Worm (Caenorhabditis elegans) whole organism, late embryonic: ENCODE data around the gene Y60A3A.25.

Source experiments
- C38D4.7 ChIP-seq: fragments of 200-800 bp; sonication (Bioruptor generic); optimal IDR thresholded peaks from 2 replicates; lab custom pipeline; 2018; ENCODE audit warnings: mild to moderate bottlenecking, missing genetic modification characterization, moderate library complexity, missing compliant biosample characterization
- K02D7.2 ChIP-seq: sonication (generic microtip); optimal IDR thresholded peaks from 2 replicates; lab custom pipeline; 2017; ENCODE audit warnings: mild to moderate bottlenecking, missing genetic modification characterization, missing compliant biosample characterization
- K09A11.1 ChIP-seq: sonication (generic microtip); optimal IDR thresholded peaks from 2 replicates; lab custom pipeline; 2017; ENCODE audit warnings: antibody characterized with exemption, mild to moderate bottlenecking, missing genetic modification characterization, missing compliant biosample characterization; ENCODE audit not compliant: insufficient read depth
- Y22D7AL.16 ChIP-seq: sonication (generic microtip); optimal IDR thresholded peaks from 2 replicates; lab custom pipeline; 2016; ENCODE audit warnings: missing genetic modification characterization, missing compliant biosample characterization
- ceh-19 ChIP-seq: fragments of 200-800 bp; sonication (Bioruptor generic); optimal IDR thresholded peaks from 2 replicates; lab custom pipeline; 2018; ENCODE audit warnings: mild to moderate bottlenecking, missing genetic modification characterization, missing compliant biosample characterization
- ceh-22 ChIP-seq: sonication (generic microtip); optimal IDR thresholded peaks from 2 replicates; lab custom pipeline; 2017; ENCODE audit warnings: missing biosample characterization, missing genetic modification characterization
- ceh-24 ChIP-seq: sonication (generic microtip); optimal IDR thresholded peaks from 2 replicates; lab custom pipeline; 2016; ENCODE audit warnings: mild to moderate bottlenecking, missing genetic modification characterization, missing compliant biosample characterization
- ceh-30 ChIP-seq: fragments of 150-350 bp; optimal IDR thresholded peaks from 2 replicates; lab custom pipeline; 2014; ENCODE audit warnings: missing biosample characterization, missing genetic modification characterization
- ceh-31 ChIP-seq: sonication (generic microtip); optimal IDR thresholded peaks from 2 replicates; lab custom pipeline; 2016; ENCODE audit warnings: missing genetic modification characterization, missing compliant biosample characterization
- ceh-34 ChIP-seq: sonication (generic microtip); optimal IDR thresholded peaks from 2 replicates; lab custom pipeline; 2016; ENCODE audit warnings: mild to moderate bottlenecking, missing genetic modification characterization, missing compliant biosample characterization
- ceh-45 ChIP-seq: fragments of 200-800 bp; sonication (Bioruptor generic); IDR thresholded peaks from 2 replicates; pipeline ENCODE4 v1.3.6; 2022; ENCODE audit warnings: missing genetic modification reagents, missing genetic modification characterization, missing compliant biosample characterization
- ceh-6 ChIP-seq: fragments of 200-800 bp; sonication (Bioruptor generic); optimal IDR thresholded peaks from 2 replicates; lab custom pipeline; 2018; ENCODE audit warnings: mild to moderate bottlenecking, missing genetic modification characterization, missing compliant biosample characterization
- ceh-9 ChIP-seq: sonication (generic microtip); optimal IDR thresholded peaks from 2 replicates; lab custom pipeline; 2016; ENCODE audit warnings: mild to moderate bottlenecking, missing genetic modification characterization, inconsistent platforms, missing compliant biosample characterization
- dmd-4 ChIP-seq: sonication (generic microtip); optimal IDR thresholded peaks from 2 replicates; lab custom pipeline; 2016; ENCODE audit warnings: borderline replicate concordance, missing genetic modification characterization, missing compliant biosample characterization
- dve-1 ChIP-seq: sonication (generic microtip); optimal IDR thresholded peaks from 2 replicates; lab custom pipeline; 2017; ENCODE audit warnings: antibody characterized with exemption, mild to moderate bottlenecking, missing genetic modification characterization, missing compliant biosample characterization
- elt-2 ChIP-seq: sonication (generic microtip); optimal IDR thresholded peaks from 2 replicates; lab custom pipeline; 2016; ENCODE audit warnings: missing genetic modification reagents, missing genetic modification characterization, missing compliant biosample characterization
- elt-4 ChIP-seq: sonication (generic microtip); optimal IDR thresholded peaks from 2 replicates; lab custom pipeline; 2016; ENCODE audit warnings: missing genetic modification characterization, missing compliant biosample characterization
- fax-1 ChIP-seq: sonication (generic microtip); optimal IDR thresholded peaks from 2 replicates; lab custom pipeline; 2016; ENCODE audit warnings: missing genotype, missing genetic modification characterization, missing compliant biosample characterization
- hlh-13 ChIP-seq: fragments of 200-800 bp; sonication (Bioruptor generic); optimal IDR thresholded peaks from 2 replicates; lab custom pipeline; 2018; ENCODE audit warnings: mild to moderate bottlenecking, missing genetic modification characterization, missing compliant biosample characterization
- hlh-15 ChIP-seq: sonication (generic microtip); optimal IDR thresholded peaks from 2 replicates; lab custom pipeline; 2016; ENCODE audit warnings: missing genetic modification characterization, missing compliant biosample characterization
- hlh-30 ChIP-seq: sonication (generic microtip); optimal IDR thresholded peaks from 2 replicates; lab custom pipeline; 2017; ENCODE audit warnings: antibody characterized with exemption, missing genetic modification characterization, missing compliant biosample characterization; ENCODE audit not compliant: insufficient read depth
- hlh-6 ChIP-seq: sonication (generic microtip); optimal IDR thresholded peaks from 2 replicates; lab custom pipeline; 2016; ENCODE audit warnings: missing genotype, missing genetic modification characterization, missing compliant biosample characterization
- lim-6 ChIP-seq: sonication (generic microtip); optimal IDR thresholded peaks from 2 replicates; lab custom pipeline; 2016; ENCODE audit warnings: missing genetic modification characterization, missing compliant biosample characterization
- lin-11 ChIP-seq: fragments of 200-800 bp; sonication (Bioruptor generic); optimal IDR thresholded peaks from 2 replicates; lab custom pipeline; 2018; ENCODE audit warnings: mild to moderate bottlenecking, missing genetic modification characterization, missing compliant biosample characterization
- mec-3 ChIP-seq: sonication (generic microtip); optimal IDR thresholded peaks from 2 replicates; lab custom pipeline; 2016; ENCODE audit warnings: borderline replicate concordance, missing genetic modification characterization, missing compliant biosample characterization
- nfya-1 ChIP-seq: sonication (generic microtip); optimal IDR thresholded peaks from 2 replicates; lab custom pipeline; 2017; ENCODE audit warnings: missing genetic modification characterization, mild to moderate bottlenecking, missing compliant biosample characterization, antibody characterized with exemption, moderate library complexity
- nhr-11 ChIP-seq: fragments of 150-350 bp; optimal IDR thresholded peaks from 2 replicates; lab custom pipeline; 2014; ENCODE audit warnings: missing biosample characterization, missing genetic modification characterization
- nhr-232 ChIP-seq: sonication (generic microtip); optimal IDR thresholded peaks from 2 replicates; lab custom pipeline; 2016; ENCODE audit warnings: missing genetic modification characterization, missing compliant biosample characterization
- npax-4 ChIP-seq: sonication (generic microtip); optimal IDR thresholded peaks from 2 replicates; lab custom pipeline; 2016; ENCODE audit warnings: missing genetic modification characterization, missing compliant biosample characterization
- odd-2 ChIP-seq: sonication (generic microtip); optimal IDR thresholded peaks from 2 replicates; lab custom pipeline; 2017; ENCODE audit warnings: antibody characterized with exemption, mild to moderate bottlenecking, missing genetic modification characterization, missing compliant biosample characterization
- pat-9 ChIP-seq: fragments of 200-800 bp; sonication (Bioruptor generic); optimal IDR thresholded peaks from 2 replicates; lab custom pipeline; 2018; ENCODE audit warnings: mild to moderate bottlenecking, missing genetic modification characterization, moderate library complexity, missing compliant biosample characterization
- pax-1 ChIP-seq: fragments of 150-350 bp; optimal IDR thresholded peaks from 2 replicates; lab custom pipeline; 2014; ENCODE audit warnings: missing biosample characterization, missing genetic modification characterization
- pha-2 ChIP-seq: sonication (generic microtip); optimal IDR thresholded peaks from 2 replicates; lab custom pipeline; 2017; ENCODE audit warnings: mild to moderate bottlenecking, missing genetic modification characterization, missing compliant biosample characterization
- pha-4 ChIP-seq: fragments of 150-350 bp; optimal IDR thresholded peaks from 2 replicates; lab custom pipeline; 2018; ENCODE audit warnings: missing biosample characterization, missing genetic modification reagents, missing genetic modification characterization
- pros-1 ChIP-seq: fragments of 150-350 bp; optimal IDR thresholded peaks from 2 replicates; lab custom pipeline; 2014; ENCODE audit warnings: missing biosample characterization, missing genetic modification reagents, missing genetic modification characterization
- tbx-7 ChIP-seq: sonication (generic microtip); optimal IDR thresholded peaks from 2 replicates; lab custom pipeline; 2016; ENCODE audit warnings: missing genotype, missing genetic modification characterization, missing compliant biosample characterization
- unc-55 ChIP-seq: sonication (generic microtip); optimal IDR thresholded peaks from 2 replicates; lab custom pipeline; 2017; ENCODE audit warnings: missing biosample characterization, missing genetic modification reagents, missing genetic modification characterization
- unc-86 ChIP-seq: sonication (generic microtip); optimal IDR thresholded peaks from 2 replicates; lab custom pipeline; 2016; ENCODE audit warnings: missing genetic modification characterization, missing compliant biosample characterization

Gene Y60A3A.25

DNA sequence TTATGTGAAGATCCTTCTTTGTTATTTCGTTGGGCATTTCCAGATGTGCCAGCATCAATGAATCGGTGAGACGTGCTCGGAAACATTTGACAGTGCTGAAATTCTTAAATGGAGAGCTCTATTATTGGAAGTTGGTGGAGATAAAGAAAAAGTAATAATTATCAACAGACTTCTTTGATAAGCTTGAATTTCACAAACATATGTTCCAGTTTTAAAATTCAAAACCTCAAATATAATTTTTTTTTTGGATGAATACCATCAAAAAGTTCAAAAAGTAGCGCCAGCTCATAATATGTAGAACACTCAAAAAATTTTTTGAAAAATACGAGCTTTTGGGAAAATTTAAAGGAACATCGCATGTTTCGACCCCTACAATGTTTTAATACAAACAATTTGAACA lies at the start of gene Y60A3A.25:
Gene Y60A3A.25 (minus strand): TSS at position 101 of the 400 bp plus-strand sequence.
- no peak for TF ChIP-seq tbx-7
- TF ChIP-seq hlh-6 (tag; lab: Kevin White, UChicago), result no peak
- no peak for TF ChIP-seq K02D7.2
- TF ChIP-seq ceh-30 (tag; lab: Kevin White, UChicago), result no peak
- TF ChIP-seq hlh-13, result no peak
- no peak for TF ChIP-seq ceh-19
- no peak for TF ChIP-seq pha-2 (tag; lab: Kevin White, UChicago)
- TF ChIP-seq C38D4.7 (GFP tag; lab: Kevin White, UChicago), result no peak
- no peak for TF ChIP-seq lim-6 (tag; lab: Kevin White, UChicago)

- TF ChIP-seq elt-2 (tag; lab: Kevin White, UChicago) (no peak), nfya-1 (tag; lab: Kevin White, UChicago) (no peak), pax-1 (tag; lab: Kevin White, UChicago) (no peak), ceh-31 (tag; lab: Kevin White, UChicago) (no peak), lin-11 (no peak), pros-1 (tag; lab: Kevin White, UChicago) (no peak), unc-86 (tag; lab: Kevin White, UChicago) (no peak), npax-4 (tag; lab: Kevin White, UChicago) (no peak), hlh-13 (no peak), pha-4 (no peak), dmd-4 (tag; lab: Kevin White, UChicago) (no peak), hlh-30 (tag; lab: Kevin White, UChicago) (no peak), dve-1 (tag; lab: Kevin White, UChicago) (no peak), ceh-45 (GFP tag; lab: Robert Waterston, UW) (no peak), hlh-15 (tag; lab: Kevin White, UChicago) (no peak)
These were observed 43.3 kb upstream of the Y60A3A.25 start, which contains the start of gene Y113G7A.16 for ce11 chrV:20037287-20037686. Y113G7A.16 (plus strand) TSS chrV:20037587.

- TF ChIP-seq fax-1 (no peak), odd-2 (tag; lab: Kevin White, UChicago) (no peak), Y22D7AL.16 (tag; lab: Kevin White, UChicago) (no peak), nhr-232 (no peak), mec-3 (tag; lab: Kevin White, UChicago) (no peak), unc-55 (GFP tag; lab: Kevin White, UChicago) (no peak), pros-1 (tag; lab: Kevin White, UChicago) (no peak), ceh-34 (tag; lab: Kevin White, UChicago) (no peak), ceh-24 (tag; lab: Kevin White, UChicago) (no peak)
These were observed 40.9 kb upstream of the Y60A3A.25 start for ce11 chrV:20034912-20035311.

DNA sequence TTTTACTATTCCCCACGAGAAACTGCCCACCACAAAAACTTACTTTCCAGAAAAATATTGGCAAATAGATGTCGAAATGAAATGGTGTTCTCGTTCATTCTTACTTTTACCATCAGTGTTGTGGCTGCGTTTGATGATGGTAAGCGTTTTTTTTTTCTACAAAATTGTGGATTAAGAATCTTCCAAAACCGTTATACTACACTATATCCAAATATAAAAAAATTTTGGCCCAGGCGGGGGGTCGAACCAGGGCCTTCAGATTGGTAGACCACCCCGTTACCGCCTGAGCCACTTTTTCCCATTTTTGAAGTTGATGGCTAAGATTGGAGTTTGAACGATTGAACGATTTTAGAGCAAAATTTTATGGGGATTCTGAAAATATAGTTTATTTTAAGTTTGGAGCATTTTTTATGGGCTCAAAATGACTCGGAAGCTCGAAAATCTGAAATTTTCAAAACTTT lies 29.0 kb upstream of the Y60A3A.25 start, which contains the start of gene lgc-55:
Gene lgc-55 (plus strand): TSS at position 51 of the 461 bp plus-strand sequence.
- TF ChIP-seq elt-4 (tag; lab: Kevin White, UChicago), result no peak
- TF ChIP-seq hlh-6 (tag; lab: Kevin White, UChicago), result no peak
- no peak for TF ChIP-seq ceh-9 (tag; lab: Kevin White, UChicago)
- no peak for TF ChIP-seq ceh-24 (tag; lab: Kevin White, UChicago)
- no peak for TF ChIP-seq C38D4.7 (GFP tag; lab: Kevin White, UChicago)
- TF ChIP-seq tbx-7, result no peak
- TF ChIP-seq pat-9 (tag; lab: Kevin White, UChicago), result no peak
- no peak for TF ChIP-seq ceh-22 (tag; lab: Kevin White, UChicago)
- TF ChIP-seq hlh-13, result no peak
- no peak for TF ChIP-seq ceh-6 (GFP tag; lab: Kevin White, UChicago)
- TF ChIP-seq nhr-11 (tag; lab: Kevin White, UChicago), result no peak
- no peak for TF ChIP-seq ceh-34 (tag; lab: Kevin White, UChicago)
- no peak for TF ChIP-seq K09A11.1 (tag; lab: Kevin White, UChicago)
